Fruit fly (Drosophila melanogaster) whole organism, pupa: Measurements from ENCODE around the gene tna.
A peak's percentile ranks its signal among the peaks of the same experiment; 100 is the strongest.

Source experiments
- CG10348 ChIP-seq: fragments of 200-800 bp; sonication (Bioruptor generic); IDR thresholded peaks from 2 replicates; pipeline ENCODE4 v1.3.6; 2022; ENCODE audit warnings: missing biosample characterization, missing genetic modification characterization
- CG12605 ChIP-seq: fragments of 200-800 bp; sonication (Bioruptor generic); IDR thresholded peaks from 2 replicates; pipeline ENCODE4 v1.3.6; 2022; ENCODE audit warnings: missing biosample characterization, missing genetic modification characterization
- CG14655 ChIP-seq: fragments of 200-800 bp; sonication (Bioruptor generic); optimal IDR thresholded peaks from 3 replicates; lab custom pipeline; 2017; ENCODE audit warnings: mild to moderate bottlenecking, missing biosample characterization, missing genetic modification reagents, missing genetic modification characterization
- CG15710 ChIP-seq: fragments of 200-800 bp; sonication (Bioruptor generic); optimal IDR thresholded peaks from 2 replicates; lab custom pipeline; 2018; ENCODE audit warnings: missing biosample characterization, mild to moderate bottlenecking, missing genetic modification characterization, moderate library complexity
- CG17806 ChIP-seq: fragments of 200-800 bp; sonication (Bioruptor generic); optimal IDR thresholded peaks from 2 replicates; lab custom pipeline; 2018; ENCODE audit warnings: missing biosample characterization, mild to moderate bottlenecking, missing genetic modification characterization, moderate library complexity
- CG32121 ChIP-seq: fragments of 200-800 bp; sonication (Bioruptor generic); IDR thresholded peaks from 2 replicates; pipeline ENCODE4 v1.3.6; 2022; ENCODE audit warnings: missing biosample characterization, missing genetic modification characterization
- CG34367 ChIP-seq: fragments of 200-800 bp; sonication (Bioruptor generic); optimal IDR thresholded peaks from 2 replicates; lab custom pipeline; 2018; ENCODE audit warnings: missing biosample characterization, mild to moderate bottlenecking, missing genetic modification characterization
- CG4496 ChIP-seq: fragments of 200-800 bp; sonication (Bioruptor generic); IDR thresholded peaks from 3 replicates; pipeline ENCODE4 v1.3.6; 2022; ENCODE audit warnings: missing biosample characterization, missing genetic modification characterization
- CG8159 ChIP-seq: fragments of 200-800 bp; sonication (Bioruptor generic); optimal IDR thresholded peaks from 3 replicates; lab custom pipeline; 2018; ENCODE audit warnings: missing biosample characterization, mild to moderate bottlenecking, missing genetic modification characterization, moderate library complexity
- CG8301 ChIP-seq: fragments of 200-800 bp; sonication (Bioruptor generic); optimal IDR thresholded peaks from 2 replicates; lab custom pipeline; 2018; ENCODE audit warnings: missing biosample characterization, mild to moderate bottlenecking, missing genetic modification characterization
- CG9948 ChIP-seq: fragments of 200-800 bp; sonication (Bioruptor generic); optimal IDR thresholded peaks from 2 replicates; lab custom pipeline; 2018; ENCODE audit warnings: missing biosample characterization, mild to moderate bottlenecking, missing genetic modification characterization, moderate library complexity
- D1 ChIP-seq: fragments of 200-800 bp; sonication (Bioruptor generic); optimal IDR thresholded peaks from 2 replicates; lab custom pipeline; 2018; ENCODE audit warnings: missing biosample characterization, mild to moderate bottlenecking, missing genetic modification characterization, moderate library complexity
- EcR ChIP-seq: fragments of 200-800 bp; sonication (Bioruptor generic); optimal IDR thresholded peaks from 3 replicates; lab custom pipeline; 2019; ENCODE audit warnings: missing biosample characterization, missing genetic modification characterization, mild to moderate bottlenecking, moderate library complexity, missing genetic modification reagents
- Ets98B ChIP-seq: fragments of 200-800 bp; sonication (Bioruptor generic); IDR thresholded peaks from 2 replicates; pipeline ENCODE4 v1.3.6; 2022; ENCODE audit warnings: missing biosample characterization, missing genetic modification characterization
- Pif1A ChIP-seq: fragments of 200-800 bp; sonication (Bioruptor generic); optimal IDR thresholded peaks from 3 replicates; lab custom pipeline; 2016; ENCODE audit warnings: missing biosample characterization, missing genetic modification characterization
- Pif1B ChIP-seq: fragments of 200-800 bp; sonication (Bioruptor generic); optimal IDR thresholded peaks from 3 replicates; lab custom pipeline; 2016; ENCODE audit warnings: missing biosample characterization, missing genetic modification characterization
- Snoo ChIP-seq: fragments of 200-800 bp; sonication (Bioruptor generic); optimal IDR thresholded peaks from 3 replicates; lab custom pipeline; 2017; ENCODE audit warnings: missing biosample characterization, mild to moderate bottlenecking, missing genetic modification characterization, inconsistent platforms
- fd96Ca ChIP-seq: fragments of 200-800 bp; sonication (Bioruptor generic); IDR thresholded peaks from 3 replicates; pipeline ENCODE4 v1.3.6; 2022; ENCODE audit warnings: missing biosample characterization, missing genetic modification characterization
- gl ChIP-seq: fragments of 200-800 bp; sonication (Bioruptor generic); optimal IDR thresholded peaks from 2 replicates; lab custom pipeline; 2018; ENCODE audit warnings: missing biosample characterization, mild to moderate bottlenecking, missing genetic modification characterization
- rn ChIP-seq: fragments of 200-800 bp; sonication (Bioruptor generic); IDR thresholded peaks from 2 replicates; pipeline ENCODE4 v1.3.6; 2022; ENCODE audit warnings: missing biosample characterization, missing genetic modification characterization

The tna gene

dm6 chr3L:10844548-10845530 lies 9.5 kb downstream of the tna start:
- TF ChIP-seq CG15710 (tag; lab: Kevin White, UChicago) (peak; percentile 2), CG8159 (tag; lab: Kevin White, UChicago) (peak; percentile 49), CG8301 (tag; lab: Kevin White, UChicago) (no peak), CG10348 (GFP tag; lab: Robert Waterston, UW) (no peak)

DNA sequence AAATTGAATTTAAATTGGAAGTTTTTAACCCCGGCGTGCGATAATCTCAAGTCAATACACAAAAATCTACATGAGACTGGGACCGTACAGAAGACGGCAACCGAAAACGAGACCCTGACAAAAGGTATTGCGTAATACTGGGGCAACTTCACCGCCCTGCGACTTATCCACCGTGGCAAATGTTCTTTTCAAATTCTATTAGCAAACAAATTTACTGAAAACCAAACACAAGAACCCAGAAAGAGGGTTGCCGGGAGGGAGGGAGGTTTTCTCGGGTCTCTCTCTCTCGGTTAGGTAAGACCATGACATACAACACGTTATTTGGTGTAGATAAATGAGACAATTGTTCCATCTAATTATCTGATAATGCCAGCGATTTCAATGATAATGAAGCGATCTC lies 10.4 kb downstream of the tna start:
- no peak for TF ChIP-seq CG15710 (tag; lab: Kevin White, UChicago)
- TF ChIP-seq rn (GFP tag; lab: Robert Waterston, UW) = no peak
- TF ChIP-seq, all 21 proteins: peak for 0

- TF ChIP-seq fd96Ca (no peak), Ets98B (GFP tag; lab: Robert Waterston, UW) (no peak), CG8159 (tag; lab: Kevin White, UChicago) (peak; percentile 68), CG9948 (tag; lab: Kevin White, UChicago) (peak; percentile 51), gl (tag; lab: Kevin White, UChicago) (no peak), D1 (tag; lab: Kevin White, UChicago) (peak; percentile 40), EcR (GFP tag; lab: Kevin White, UChicago) (peak; percentile 52), rn (GFP tag; lab: Robert Waterston, UW) (no peak), Pif1B (GFP tag; lab: Kevin White, UChicago) (peak; percentile 17), CG10348 (GFP tag; lab: Robert Waterston, UW) (no peak), CG14655 (GFP tag; lab: Kevin White, UChicago) (peak; percentile 49), CG12605 (GFP tag; lab: Robert Waterston, UW) (no peak), CG4496 (GFP tag; lab: Robert Waterston, UW) (0 out of 3 replicates have a peak, but pooled peaks have one; percentile 11), Pif1A (peak; percentile 38), CG17806 (peak; percentile 59), CG8301 (tag; lab: Kevin White, UChicago) (peak; percentile 4), Snoo (tag; lab: Kevin White, UChicago) (no peak), CG15710 (tag; lab: Kevin White, UChicago) (peak; percentile 68), CG34367 (tag; lab: Kevin White, UChicago) (peak; percentile 40)
Observed at dm6 chr3L:10847790-10848492, 12.6 kb downstream of the tna start.

- TF ChIP-seq CG32121 = 0 out of 2 replicates have a peak, but pooled peaks have one; percentile 29
- no peak for TF ChIP-seq CG14655 (GFP tag; lab: Kevin White, UChicago)
- no peak for TF ChIP-seq CG15710 (tag; lab: Kevin White, UChicago)
- no peak for TF ChIP-seq fd96Ca
- TF ChIP-seq Pif1A = no peak
- no peak for TF ChIP-seq CG10348 (GFP tag; lab: Robert Waterston, UW)
- TF ChIP-seq CG34367 (tag; lab: Kevin White, UChicago) = no peak
Observed at dm6 chr3L:10848712-10849377, 13.5 kb downstream of the tna start.

dm6 chr3L:10849620-10850302 lies 14.4 kb downstream of the tna start:
- TF ChIP-seq CG32121 = peak; percentile 48; the same call in 1 of the 2 replicates
- TF ChIP-seq fd96Ca = peak; percentile 19; the same call in 1 of the 3 replicates
- TF ChIP-seq CG4496 (GFP tag; lab: Robert Waterston, UW) = 0 out of 3 replicates have a peak, but pooled peaks have one; percentile 7
- TF ChIP-seq CG9948 (tag; lab: Kevin White, UChicago) = no peak
- no peak for TF ChIP-seq rn (GFP tag; lab: Robert Waterston, UW)
- peak; percentile 40 for TF ChIP-seq EcR (GFP tag; lab: Kevin White, UChicago)
- peak; percentile 32 for TF ChIP-seq CG17806
